Fruit fly (Drosophila melanogaster) whole organism, embryonic: Measurements from ENCODE around the gene B-H1.

Source experiments
- CG10431 ChIP-seq: fragments of 200-800 bp; sonication (Bioruptor generic); optimal IDR thresholded peaks from 3 replicates; lab custom pipeline; 2018; ENCODE audit warnings: missing biosample characterization, mild to moderate bottlenecking, missing genetic modification characterization
- CG10462 ChIP-seq: fragments of 200-800 bp; sonication (Bioruptor generic); optimal IDR thresholded peaks from 2 replicates; lab custom pipeline; 2016; ENCODE audit warnings: missing biosample characterization, missing genetic modification characterization
- CG12659 ChIP-seq: fragments of 200-800 bp; sonication (Bioruptor generic); optimal IDR thresholded peaks from 3 replicates; lab custom pipeline; 2017; ENCODE audit warnings: mild to moderate bottlenecking, missing biosample characterization, missing genetic modification reagents, missing genetic modification characterization
- CG14050 ChIP-seq: fragments of 200-800 bp; sonication (Bioruptor generic); IDR thresholded peaks from 3 replicates; pipeline ENCODE4 v1.3.6; 2022; ENCODE audit warnings: missing biosample characterization, missing genetic modification characterization
- CG16779 ChIP-seq: fragments of 200-800 bp; sonication (Bioruptor generic); IDR thresholded peaks from 2 replicates; pipeline ENCODE4 v1.3.6; 2022; ENCODE audit warnings: missing biosample characterization, missing genetic modification characterization
- CG17359 ChIP-seq: fragments of 200-800 bp; sonication (Bioruptor generic); optimal IDR thresholded peaks from 3 replicates; lab custom pipeline; 2018; ENCODE audit warnings: missing biosample characterization, mild to moderate bottlenecking, missing genetic modification characterization, moderate library complexity
- CG17385 ChIP-seq: fragments of 200-800 bp; sonication (Bioruptor generic); optimal IDR thresholded peaks from 3 replicates; lab custom pipeline; 2018; ENCODE audit warnings: missing biosample characterization, mild to moderate bottlenecking, missing genetic modification characterization
- CG18764 ChIP-seq: fragments of 200-800 bp; sonication (Bioruptor generic); optimal IDR thresholded peaks from 3 replicates; lab custom pipeline; 2016; ENCODE audit warnings: missing biosample characterization, missing genetic modification characterization
- CG2120 ChIP-seq: fragments of 200-800 bp; sonication (Bioruptor generic); optimal IDR thresholded peaks from 3 replicates; lab custom pipeline; 2016; ENCODE audit warnings: missing biosample characterization, missing genetic modification characterization
- CG4282 ChIP-seq: fragments of 200-800 bp; sonication (Bioruptor generic); optimal IDR thresholded peaks from 2 replicates; lab custom pipeline; 2016; ENCODE audit warnings: missing biosample characterization, missing genetic modification characterization
- CG5180 ChIP-seq: fragments of 200-800 bp; sonication (Bioruptor generic); optimal IDR thresholded peaks from 3 replicates; lab custom pipeline; 2017; ENCODE audit warnings: missing biosample characterization, missing genetic modification characterization, mild to moderate bottlenecking, moderate library complexity, missing genetic modification reagents
- CG8089 ChIP-seq: fragments of 200-800 bp; sonication (Bioruptor generic); optimal IDR thresholded peaks from 3 replicates; lab custom pipeline; 2016; ENCODE audit warnings: missing biosample characterization, missing genetic modification characterization
- CG8290 ChIP-seq, 3 experiments: fragments of 200-800 bp; sonication (Bioruptor generic); optimal IDR thresholded peaks; 2 replicates each; lab custom pipeline; 2016 to 2019; ENCODE audit warnings: missing biosample characterization in 3 of 3, missing genetic modification characterization in 3 of 3, mild to moderate bottlenecking in 2 of 3, moderate library complexity in 1 of 3
- CG8359 ChIP-seq: fragments of 200-800 bp; sonication (Bioruptor generic); optimal IDR thresholded peaks from 2 replicates; lab custom pipeline; 2017; ENCODE audit warnings: missing biosample characterization, mild to moderate bottlenecking, missing genetic modification characterization, borderline replicate concordance
- D ChIP-seq, 2 experiments: fragments of 200-800 bp in 1 of 2; fragments of >200 bp in 1 of 2; sonication (Bioruptor generic) in 1 of 2; optimal IDR thresholded peaks; 2 replicates in 1 of 2; 3 replicates in 1 of 2; lab custom pipeline; 2017; ENCODE audit warnings: mild to moderate bottlenecking in 1 of 2, missing biosample characterization in 1 of 2, missing genetic modification characterization in 1 of 2, missing genetic modification reagents in 1 of 2
- Dip2 ChIP-seq: fragments of 200-800 bp; sonication (Bioruptor generic); IDR thresholded peaks from 2 replicates; pipeline ENCODE4 v1.3.6; 2022; ENCODE audit warnings: missing biosample characterization, missing genetic modification characterization
- Dll ChIP-seq: fragments of 200-800 bp; sonication (Bioruptor generic); IDR thresholded peaks from 4 replicates; pipeline ENCODE4 v1.3.6; 2022; ENCODE audit warnings: missing biosample characterization, missing genetic modification characterization; ENCODE audit not compliant: partially characterized antibody
- Eip74EF ChIP-seq, 2 experiments: fragments of 200-800 bp in 1 of 2; fragments of >200 bp in 1 of 2; sonication (Bioruptor generic) in 1 of 2; optimal IDR thresholded peaks; 2 replicates each; lab custom pipeline; 2017 to 2019; ENCODE audit warnings: missing biosample characterization in 2 of 2, missing genetic modification characterization in 2 of 2, mild to moderate bottlenecking in 1 of 2, moderate library complexity in 1 of 2
- Fer1 ChIP-seq: fragments of 200-800 bp; sonication (Bioruptor generic); optimal IDR thresholded peaks from 2 replicates; lab custom pipeline; 2017; ENCODE audit warnings: missing biosample characterization, mild to moderate bottlenecking, missing genetic modification characterization
- Hey ChIP-seq: fragments of 200-800 bp; sonication (Bioruptor generic); optimal IDR thresholded peaks from 3 replicates; lab custom pipeline; 2018; ENCODE audit warnings: missing biosample characterization, mild to moderate bottlenecking, missing genetic modification characterization
- Hr78 ChIP-seq, 2 experiments: fragments of 200-800 bp in 1 of 2; fragments of >200 bp in 1 of 2; sonication (Bioruptor generic) in 1 of 2; optimal IDR thresholded peaks; 2 replicates each; lab custom pipeline; 2017 to 2019; ENCODE audit warnings: missing biosample characterization in 2 of 2, missing genetic modification characterization in 2 of 2, mild to moderate bottlenecking in 1 of 2, moderate library complexity in 1 of 2
- NFAT ChIP-seq: fragments of 200-800 bp; sonication (Bioruptor generic); IDR thresholded peaks from 2 replicates; pipeline ENCODE4 v1.3.6; 2022; ENCODE audit warnings: missing biosample characterization, missing genetic modification characterization
- NfI ChIP-seq: fragments of 200-800 bp; sonication (Bioruptor generic); optimal IDR thresholded peaks from 3 replicates; lab custom pipeline; 2018; ENCODE audit warnings: missing biosample characterization, mild to moderate bottlenecking, missing genetic modification characterization, moderate library complexity
- Oli ChIP-seq: fragments of 200-800 bp; sonication (Bioruptor generic); optimal IDR thresholded peaks from 2 replicates; lab custom pipeline; 2018; ENCODE audit warnings: missing biosample characterization, mild to moderate bottlenecking, missing genetic modification characterization, moderate library complexity
- Ssrp ChIP-seq: fragments of 200-800 bp; sonication (Bioruptor generic); optimal IDR thresholded peaks from 2 replicates; lab custom pipeline; 2018; ENCODE audit warnings: missing biosample characterization, mild to moderate bottlenecking, missing genetic modification characterization, moderate library complexity
- Usf ChIP-seq: fragments of 200-800 bp; sonication (Bioruptor generic); optimal IDR thresholded peaks from 2 replicates; lab custom pipeline; 2017; ENCODE audit warnings: missing genotype, missing biosample characterization, missing genetic modification characterization
- abd-A ChIP-seq: fragments of 200-800 bp; sonication (Bioruptor generic); optimal IDR thresholded peaks from 3 replicates; lab custom pipeline; 2019; ENCODE audit warnings: missing biosample characterization, mild to moderate bottlenecking, missing genetic modification characterization, moderate library complexity
- ase ChIP-seq: fragments of 200-800 bp; sonication (Bioruptor generic); IDR thresholded peaks from 3 replicates; pipeline ENCODE4 v1.3.6; 2022; ENCODE audit warnings: missing biosample characterization, missing genetic modification characterization
- az2 ChIP-seq: fragments of 200-800 bp; sonication (Bioruptor generic); optimal IDR thresholded peaks from 3 replicates; lab custom pipeline; 2016; ENCODE audit warnings: missing biosample characterization, missing genetic modification characterization
- bab2 ChIP-seq: fragments of 200-800 bp; sonication (Bioruptor generic); optimal IDR thresholded peaks from 2 replicates; lab custom pipeline; 2016; ENCODE audit warnings: missing biosample characterization, missing genetic modification characterization
- crc ChIP-seq: fragments of 200-800 bp; sonication (Bioruptor generic); optimal IDR thresholded peaks from 2 replicates; lab custom pipeline; 2016; ENCODE audit warnings: missing biosample characterization, missing genetic modification characterization
- croc ChIP-seq: fragments of 200-800 bp; sonication (Bioruptor generic); conservative IDR thresholded peaks from 3 replicates; pipeline ENCODE4 v1.3.6; 2022; ENCODE audit warnings: missing biosample characterization, missing genetic modification characterization
- cwo ChIP-seq: fragments of 200-800 bp; sonication (Bioruptor generic); optimal IDR thresholded peaks from 3 replicates; lab custom pipeline; 2017; ENCODE audit warnings: missing biosample characterization, missing genetic modification characterization, mild to moderate bottlenecking, moderate library complexity, missing genetic modification reagents
- danr ChIP-seq: fragments of 200-800 bp; sonication (Bioruptor generic); IDR thresholded peaks from 2 replicates; pipeline ENCODE4 v1.3.6; 2022; ENCODE audit warnings: missing biosample characterization, missing genetic modification characterization
- dati ChIP-seq: fragments of 200-800 bp; sonication (Bioruptor generic); IDR thresholded peaks from 2 replicates; pipeline ENCODE4 v1.3.6; 2022; ENCODE audit warnings: missing biosample characterization, missing genetic modification characterization
- exex ChIP-seq: fragments of 200-800 bp; sonication (Bioruptor generic); optimal IDR thresholded peaks from 4 replicates; lab custom pipeline; 2018; ENCODE audit warnings: missing biosample characterization, mild to moderate bottlenecking, missing genetic modification characterization, moderate library complexity
- fd64A ChIP-seq: fragments of 200-800 bp; sonication (Bioruptor generic); optimal IDR thresholded peaks from 3 replicates; lab custom pipeline; 2018; ENCODE audit warnings: missing biosample characterization, mild to moderate bottlenecking, missing genetic modification characterization
- gfzf ChIP-seq: fragments of 200-800 bp; sonication (Bioruptor generic); optimal IDR thresholded peaks from 2 replicates; lab custom pipeline; 2016; ENCODE audit warnings: missing biosample characterization, mild to moderate bottlenecking, missing genetic modification characterization, moderate library complexity
- grau ChIP-seq: fragments of 200-800 bp; optimal IDR thresholded peaks from 3 replicates; lab custom pipeline; 2019; ENCODE audit warnings: missing biosample characterization, mild to moderate bottlenecking, missing genetic modification characterization, moderate library complexity
- hkb ChIP-seq, 2 experiments: fragments of 200-800 bp in 1 of 2; fragments of >200 bp in 1 of 2; sonication (Bioruptor generic) in 1 of 2; IDR thresholded peaks in 1 of 2; optimal IDR thresholded peaks in 1 of 2; 2 replicates each; pipeline versions ENCODE4 v1.3.6 to Lab custom; 2017 to 2022; ENCODE audit warnings: missing biosample characterization in 1 of 2, missing genetic modification characterization in 1 of 2
- lbe ChIP-seq: fragments of 200-800 bp; sonication (Bioruptor generic); optimal IDR thresholded peaks from 2 replicates; lab custom pipeline; 2016; ENCODE audit warnings: missing biosample characterization, mild to moderate bottlenecking, missing genetic modification characterization
- maf-S ChIP-seq: fragments of 200-800 bp; sonication (Bioruptor generic); optimal IDR thresholded peaks from 2 replicates; lab custom pipeline; 2016; ENCODE audit warnings: missing biosample characterization, missing genetic modification characterization
- nmo ChIP-seq: fragments of 200-800 bp; sonication (Bioruptor generic); optimal IDR thresholded peaks from 2 replicates; lab custom pipeline; 2018; ENCODE audit warnings: missing biosample characterization, mild to moderate bottlenecking, missing genetic modification characterization, moderate library complexity
- org-1 ChIP-seq: fragments of 200-800 bp; sonication (Bioruptor generic); optimal IDR thresholded peaks from 2 replicates; lab custom pipeline; 2017; ENCODE audit warnings: missing biosample characterization, missing genetic modification characterization
- sisA ChIP-seq: fragments of 200-800 bp; sonication (Bioruptor generic); IDR thresholded peaks from 2 replicates; pipeline ENCODE4 v1.3.6; 2022; ENCODE audit warnings: missing biosample characterization, missing genetic modification characterization
- sqz ChIP-seq: fragments of 200-800 bp; sonication (Bioruptor generic); optimal IDR thresholded peaks from 3 replicates; lab custom pipeline; 2018; ENCODE audit warnings: missing biosample characterization, mild to moderate bottlenecking, missing genetic modification characterization
- zen2 ChIP-seq: fragments of 200-800 bp; sonication (Bioruptor generic); IDR thresholded peaks from 3 replicates; pipeline ENCODE4 v1.3.6; 2022; ENCODE audit warnings: missing biosample characterization, missing genetic modification characterization; ENCODE audit not compliant: partially characterized antibody
- zfh2 ChIP-seq: fragments of 200-800 bp; sonication (Bioruptor generic); optimal IDR thresholded peaks from 2 replicates; lab custom pipeline; 2016; ENCODE audit warnings: missing biosample characterization, missing genetic modification characterization

Gene B-H1

DNA sequence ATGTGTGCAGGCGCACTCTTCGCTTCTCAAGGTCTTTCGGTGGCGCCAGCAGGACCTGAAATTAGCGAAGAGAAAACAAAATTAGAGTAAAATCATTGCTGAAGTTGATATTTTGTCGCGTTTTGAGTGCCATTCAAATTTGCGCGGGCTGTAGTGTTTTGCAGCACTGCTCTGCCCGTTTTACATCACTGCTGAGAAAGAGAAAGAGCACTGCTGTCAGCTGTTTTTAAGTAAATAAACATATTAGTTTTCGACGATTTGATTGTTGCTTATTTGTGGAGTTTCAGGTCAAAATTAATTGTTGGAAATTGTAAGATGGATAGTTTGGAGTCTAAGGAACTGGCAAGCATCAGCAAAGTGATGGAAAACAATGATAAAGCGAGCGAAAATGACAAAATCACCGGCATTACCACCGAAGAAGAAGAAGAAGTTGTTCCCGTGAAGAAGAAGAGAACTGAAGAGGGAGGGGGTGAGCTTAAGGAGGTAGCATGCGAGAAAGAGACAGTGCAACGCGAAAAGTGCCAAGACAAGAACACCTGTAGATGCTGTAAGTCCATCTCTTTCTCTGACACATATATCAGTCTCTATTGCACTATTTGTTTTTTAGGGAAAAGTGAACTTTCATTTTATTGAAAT lies 26.1 kb downstream of the B-H1 start, which contains the start of gene ENGase (continued):
- TF ChIP-seq Oli (tag; lab: Kevin White, UChicago) (no peak), abd-A (tag; lab: Kevin White, UChicago) (no peak), Dll (GFP tag; lab: Robert Waterston, UW) (0 out of 4 replicates have a peak, but pooled peaks have one; percentile 13), Dip2 (no peak), Eip74EF (GFP tag; optimal IDR thresholded peaks at IDR 0.05; lab: Kevin White, UChicago) (no peak), CG10431 (GFP tag; lab: Kevin White, UChicago) (no peak), CG17385 (peak; percentile 99), zfh2 (GFP tag; lab: Kevin White, UChicago) (no peak), Usf (no peak), nmo (GFP tag; lab: Kevin White, UChicago) (peak; percentile 41), CG12659 (peak; percentile 7), hkb (optimal IDR thresholded peaks at IDR 0.05; lab: Kevin White, UChicago) (no peak), hkb (GFP tag; IDR thresholded peaks at IDR 0.05; lab: Robert Waterston, UW) (no peak), Hey (no peak), CG8089 (GFP tag; lab: Kevin White, UChicago) (no peak), Fer1 (no peak), NfI (GFP tag; lab: Kevin White, UChicago) (peak; percentile 18), bab2 (GFP tag; lab: Kevin White, UChicago) (no peak), CG16779 (no peak), CG5180 (GFP tag; lab: Kevin White, UChicago) (no peak), cwo (no peak), CG8359 (GFP tag; lab: Kevin White, UChicago) (no peak), gfzf (GFP tag; lab: Kevin White, UChicago) (no peak), fd64A (no peak), CG8290 (GFP tag; optimal IDR thresholded peaks at IDR 0.05; lab: Kevin White, UChicago) (no peak), CG8290 (tag; optimal IDR thresholded peaks at IDR 0.05; lab: Kevin White, UChicago) (no peak), Ssrp (no peak), ase (no peak), CG14050 (GFP tag; lab: Robert Waterston, UW) (no peak), sisA (GFP tag; lab: Robert Waterston, UW) (no peak), NFAT (no peak), croc (GFP tag; lab: Robert Waterston, UW) (no peak), zen2 (GFP tag; lab: Robert Waterston, UW) (no peak), CG4282 (GFP tag; lab: Kevin White, UChicago) (no peak), CG10462 (GFP tag; lab: Kevin White, UChicago) (no peak), sqz (no peak), az2 (no peak), dati (GFP tag; lab: Robert Waterston, UW) (no peak), CG2120 (peak; percentile 47), danr (no peak), exex (no peak), maf-S (GFP tag; lab: Kevin White, UChicago) (no peak), crc (GFP tag; lab: Kevin White, UChicago) (no peak), lbe (no peak), CG18764 (GFP tag; lab: Kevin White, UChicago) (no peak), D (optimal IDR thresholded peaks at IDR 0.05; lab: Kevin White, UChicago) (no peak), D (GFP tag; optimal IDR thresholded peaks at IDR 0.05; lab: Kevin White, UChicago) (no peak), grau (tag; lab: Kevin White, UChicago) (no peak), org-1 (no peak), Hr78 (GFP tag; optimal IDR thresholded peaks at IDR 0.05; lab: Kevin White, UChicago) (no peak), CG17359 (tag; lab: Kevin White, UChicago) (no peak)
